Worm (Caenorhabditis elegans): ENCODE data around the gene Y73B6BL.12.
"Not testable (repeated sequence)": the region's sequence is repeated elsewhere in the genome, so short reads cannot be mapped to it uniquely, and the experiment has no call there.

The Y73B6BL.12 gene

ce11 chrIV:6317357-6317756 lies at the start of gene Y73B6BL.12:
Y73B6BL.12 (minus strand) TSS chrIV:6317457.
- not testable (repeated sequence) for TF ChIP-seq W03F9.2, him-1, dao-5 (tag; optimal IDR thresholded peaks at IDR 0.05)

DNA sequence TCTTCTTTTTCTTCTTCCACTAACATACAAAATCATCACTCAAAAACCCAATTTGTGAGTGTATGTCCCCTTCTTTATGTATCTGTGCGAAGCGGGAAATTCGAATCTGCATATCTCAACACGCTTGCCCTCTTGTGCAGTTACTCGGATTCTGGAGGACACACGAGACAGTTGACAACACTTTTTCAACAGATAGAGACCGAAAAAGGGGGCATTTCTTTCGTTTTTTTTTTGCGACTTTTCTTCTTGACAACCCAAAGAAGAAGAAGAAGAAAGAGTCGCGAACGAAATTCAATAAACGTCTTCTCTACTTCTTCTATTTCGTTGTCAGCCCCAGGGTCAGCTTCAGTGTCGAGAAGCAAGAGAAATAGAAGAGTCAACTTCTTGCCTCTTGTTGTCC lies 48.8 kb upstream of the Y73B6BL.12 start:
- TF ChIP-seq dao-5 (tag; optimal IDR thresholded peaks at IDR 0.05) (no peak), him-1 (tag; optimal IDR thresholded peaks at IDR 0.05) (no peak), W03F9.2 (tag; optimal IDR thresholded peaks at IDR 0.05) (no peak)

ce11 chrIV:6365045-6365444 lies 47.8 kb upstream of the Y73B6BL.12 start, which contains the start of gene Y73B6BL.270:
Y73B6BL.270 (plus strand) TSS chrIV:6365345.
- TF ChIP-seq dao-5 (tag; optimal IDR thresholded peaks at IDR 0.05), result no peak
- no peak for TF ChIP-seq him-1 (tag; optimal IDR thresholded peaks at IDR 0.05)
- TF ChIP-seq W03F9.2 (tag; optimal IDR thresholded peaks at IDR 0.05), result no peak

- TF ChIP-seq dao-5 (tag; optimal IDR thresholded peaks at IDR 0.05) (no peak), W03F9.2 (tag; optimal IDR thresholded peaks at IDR 0.05) (no peak), him-1 (tag; optimal IDR thresholded peaks at IDR 0.05) (no peak)
Observed at ce11 chrIV:6363604-6364003, 46.3 kb upstream of the Y73B6BL.12 start.

- TF ChIP-seq W03F9.2 (tag; optimal IDR thresholded peaks at IDR 0.05) (no peak), him-1 (tag; optimal IDR thresholded peaks at IDR 0.05) (no peak)
Observed at ce11 chrIV:6361668-6362067, 44.4 kb upstream of the Y73B6BL.12 start, which contains the start of gene Y73B6BL.47. Y73B6BL.47 (plus strand) TSS chrIV:6361968.

DNA sequence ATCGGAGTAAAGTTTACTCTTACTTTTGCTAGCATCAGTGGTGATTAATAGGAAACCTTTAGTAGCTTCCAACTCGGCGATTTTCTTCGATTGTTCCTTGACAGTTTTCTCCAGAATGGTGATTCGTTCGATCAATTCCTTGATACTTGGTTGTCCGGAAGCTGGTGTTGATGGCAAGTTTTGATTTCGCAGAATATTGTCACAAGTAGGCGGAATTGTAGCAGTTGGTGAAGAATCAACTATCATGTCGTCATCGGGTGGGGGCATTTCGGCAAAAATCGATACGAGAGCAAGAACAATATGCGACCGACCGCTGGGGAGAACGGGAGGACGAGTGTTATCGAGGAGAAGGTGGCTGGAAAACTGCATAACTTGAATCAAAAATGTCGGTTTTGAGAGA lies 30.0 kb upstream of the Y73B6BL.12 start, which contains the start of gene Y73B6BL.289:
Y73B6BL.289 (plus strand) TSS at position 301 of the 400 bp plus-strand sequence.
- TF ChIP-seq dao-5, him-1, W03F9.2 (tag; optimal IDR thresholded peaks at IDR 0.05): not testable (repeated sequence)

DNA sequence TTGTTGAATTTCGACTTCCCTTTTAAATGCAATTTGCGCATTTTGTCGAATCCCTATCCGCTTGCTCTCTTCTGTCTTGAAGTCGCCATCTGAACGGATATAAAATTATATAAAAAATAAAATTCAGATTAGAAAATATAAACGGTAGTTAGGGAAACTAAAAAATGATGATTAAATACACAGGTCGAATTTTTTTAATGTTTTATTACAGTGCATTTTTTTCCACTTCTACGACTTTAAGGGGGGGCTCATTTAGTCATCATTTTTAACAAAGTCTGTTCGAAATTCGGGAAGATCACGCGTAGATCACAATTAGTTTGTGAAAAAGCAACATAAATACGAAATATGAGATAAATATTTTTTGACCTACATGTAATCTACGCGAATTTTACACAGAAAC lies 25.6 kb upstream of the Y73B6BL.12 start, which contains the start of gene Y73B6BL.14:
Y73B6BL.14 (minus strand) TSS at position 101 of the 400 bp plus-strand sequence.
- TF ChIP-seq W03F9.2 (tag; optimal IDR thresholded peaks at IDR 0.05), result no peak
- TF ChIP-seq dao-5 (tag; optimal IDR thresholded peaks at IDR 0.05), result no peak
- no peak for TF ChIP-seq him-1 (tag; optimal IDR thresholded peaks at IDR 0.05)

- TF ChIP-seq dao-5 (tag; optimal IDR thresholded peaks at IDR 0.05) (no peak), W03F9.2 (tag; optimal IDR thresholded peaks at IDR 0.05) (no peak), him-1 (tag; optimal IDR thresholded peaks at IDR 0.05) (no peak)
Observed at ce11 chrIV:6342431-6342830, 25.2 kb upstream of the Y73B6BL.12 start, which contains the start of gene Y73B6BL.288. Y73B6BL.288 (minus strand) TSS chrIV:6342531.

DNA sequence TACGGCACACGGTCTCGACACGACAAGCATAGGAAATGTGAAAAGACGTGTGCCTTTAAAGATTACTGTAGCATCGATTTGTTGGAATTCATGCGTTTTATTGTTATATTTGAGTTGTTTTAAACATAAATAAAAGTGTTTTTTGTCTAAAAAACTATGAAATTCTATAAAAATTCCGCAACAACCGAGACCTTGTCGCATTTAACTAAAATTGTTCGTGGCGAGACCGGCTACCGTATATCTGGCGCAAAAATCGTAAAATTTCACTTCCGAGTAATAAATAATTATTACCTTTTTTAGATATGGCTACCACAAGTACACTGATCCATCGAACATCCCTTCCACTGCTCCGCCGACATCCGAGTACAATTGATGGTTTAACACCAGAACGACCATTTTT lies 20.1 kb upstream of the Y73B6BL.12 start, which contains the start of gene ipla-6:
ipla-6 (plus strand) TSS at position 301 of the 400 bp plus-strand sequence.
- TF ChIP-seq him-1 (tag; optimal IDR thresholded peaks at IDR 0.05) (no peak), dao-5 (tag; optimal IDR thresholded peaks at IDR 0.05) (no peak), W03F9.2 (tag; optimal IDR thresholded peaks at IDR 0.05) (no peak)

DNA sequence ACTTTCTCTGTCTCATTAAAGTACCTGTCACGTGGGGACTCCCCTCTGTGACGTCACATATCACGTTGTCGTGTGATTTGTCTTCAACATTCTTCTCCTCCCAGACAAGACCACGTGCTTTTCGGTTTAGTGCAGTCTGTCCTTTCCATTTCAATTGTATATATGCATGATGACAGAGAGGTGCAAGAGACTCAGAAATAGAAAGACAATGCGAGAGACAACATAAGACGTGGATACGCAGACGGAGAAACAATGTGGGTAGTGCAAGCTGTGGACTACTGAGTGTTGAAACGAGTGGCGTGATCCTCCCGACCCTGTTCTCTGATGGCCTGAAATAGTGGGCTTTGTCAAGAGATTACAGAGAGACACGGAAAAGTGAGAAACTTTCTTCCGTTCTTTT lies 19.5 kb upstream of the Y73B6BL.12 start:
- TF ChIP-seq W03F9.2 (tag; optimal IDR thresholded peaks at IDR 0.05) (peak; percentile 95), dao-5 (tag; optimal IDR thresholded peaks at IDR 0.05) (no peak), him-1 (tag; optimal IDR thresholded peaks at IDR 0.05) (peak; percentile 81)

- no peak for TF ChIP-seq dao-5 (tag; optimal IDR thresholded peaks at IDR 0.05)
- no peak for TF ChIP-seq W03F9.2 (tag; optimal IDR thresholded peaks at IDR 0.05)
- TF ChIP-seq him-1 (tag; optimal IDR thresholded peaks at IDR 0.05), result no peak
Observed at ce11 chrIV:6335908-6336307, 18.7 kb upstream of the Y73B6BL.12 start, which contains the start of gene mif-4. mif-4 (minus strand) TSS chrIV:6335994.

- no peak for TF ChIP-seq him-1 (tag; optimal IDR thresholded peaks at IDR 0.05)
- no peak for TF ChIP-seq W03F9.2 (tag; optimal IDR thresholded peaks at IDR 0.05)
- TF ChIP-seq dao-5 (tag; optimal IDR thresholded peaks at IDR 0.05), result no peak
Observed at ce11 chrIV:6333915-6334314, 16.7 kb upstream of the Y73B6BL.12 start, which contains the start of gene blos-2. blos-2 (plus strand) TSS chrIV:6334215.

DNA sequence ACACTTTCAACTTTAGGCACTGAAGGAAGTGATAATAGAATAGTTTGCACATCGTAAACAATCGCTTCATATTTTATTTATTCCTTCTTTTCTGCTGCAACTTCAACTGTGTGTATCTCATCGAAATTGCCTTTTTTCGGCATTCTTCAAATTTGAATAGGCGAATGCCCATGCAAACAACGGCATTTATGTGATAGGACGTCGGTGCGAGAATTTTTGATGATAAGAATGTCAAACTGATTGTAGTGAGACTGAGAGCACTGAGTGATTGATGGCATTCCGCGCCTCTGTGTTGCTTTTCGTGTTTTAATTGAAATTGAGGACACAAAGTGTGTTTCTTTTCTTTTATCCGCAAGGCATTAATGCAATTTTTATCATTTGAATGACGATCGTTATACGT lies 13.5 kb upstream of the Y73B6BL.12 start:
- peak; percentile 21 for TF ChIP-seq W03F9.2 (tag; optimal IDR thresholded peaks at IDR 0.05)
- TF ChIP-seq dao-5 (tag; optimal IDR thresholded peaks at IDR 0.05), result no peak

- TF ChIP-seq dao-5 (tag; optimal IDR thresholded peaks at IDR 0.05) (no peak), him-1 (tag; optimal IDR thresholded peaks at IDR 0.05) (no peak), W03F9.2 (tag; optimal IDR thresholded peaks at IDR 0.05) (no peak)
Observed at ce11 chrIV:6329339-6329738, 12.1 kb upstream of the Y73B6BL.12 start, which contains the start of gene seu-1. seu-1 (plus strand) TSS chrIV:6329639.

DNA sequence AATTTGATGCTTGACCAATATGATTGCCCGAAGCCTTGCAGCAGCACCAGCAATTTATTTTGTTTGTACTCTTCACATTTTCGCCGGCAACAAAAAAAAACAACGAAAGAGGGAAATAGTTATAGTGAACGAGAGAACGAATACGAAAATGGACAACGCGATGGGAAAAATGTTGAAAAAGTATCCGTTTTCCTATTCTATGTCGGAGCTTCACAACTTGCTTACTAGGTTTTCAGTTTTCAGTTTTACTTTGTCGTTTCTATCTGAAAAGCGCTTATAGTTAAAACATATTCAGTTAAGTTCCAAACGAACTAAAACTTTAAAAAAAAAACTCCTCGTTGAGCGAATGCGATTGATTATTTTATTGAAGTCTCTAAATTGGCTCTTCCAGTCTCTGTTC lies 10.9 kb upstream of the Y73B6BL.12 start:
- no peak for TF ChIP-seq W03F9.2 (tag; optimal IDR thresholded peaks at IDR 0.05)
- no peak for TF ChIP-seq dao-5 (tag; optimal IDR thresholded peaks at IDR 0.05)
- no peak for TF ChIP-seq him-1 (tag; optimal IDR thresholded peaks at IDR 0.05)

Measured in whole organism, L4/young adult.